Fruit fly (Drosophila melanogaster) whole organism, embryonic: ENCODE data around the gene Pdcd4.

ENCODE experiments used
- Ada2b ChIP-seq: fragments of 200-800 bp; sonication (Bioruptor generic); IDR thresholded peaks from 2 replicates; pipeline ENCODE4 v1.3.6; 2022; ENCODE audit warnings: missing biosample characterization, missing genetic modification characterization
- Adf1 ChIP-seq: fragments of 200-800 bp; sonication (Bioruptor generic); IDR thresholded peaks from 2 replicates; pipeline ENCODE4 v1.3.6; 2022; ENCODE audit warnings: missing biosample characterization, missing genetic modification characterization
- Antp ChIP-seq: fragments of 200-800 bp; sonication (Bioruptor generic); optimal IDR thresholded peaks from 3 replicates; lab custom pipeline; 2016; ENCODE audit warnings: missing biosample characterization, missing genetic modification characterization
- Atf-2 ChIP-seq: fragments of 200-800 bp; sonication (Bioruptor generic); optimal IDR thresholded peaks from 2 replicates; lab custom pipeline; 2016; ENCODE audit warnings: missing biosample characterization, missing genetic modification characterization
- Atf3 ChIP-seq: fragments of 200-800 bp; sonication (Bioruptor generic); optimal IDR thresholded peaks from 3 replicates; lab custom pipeline; 2016; ENCODE audit warnings: missing biosample characterization, missing genetic modification characterization
- CG10267 ChIP-seq: fragments of 200-800 bp; sonication (Bioruptor generic); optimal IDR thresholded peaks from 2 replicates; lab custom pipeline; 2018; ENCODE audit warnings: missing biosample characterization, mild to moderate bottlenecking, missing genetic modification characterization, moderate library complexity
- CG10462 ChIP-seq: fragments of 200-800 bp; sonication (Bioruptor generic); optimal IDR thresholded peaks from 2 replicates; lab custom pipeline; 2016; ENCODE audit warnings: missing biosample characterization, missing genetic modification characterization
- CG10979 ChIP-seq: fragments of 200-800 bp; sonication (Bioruptor generic); optimal IDR thresholded peaks from 2 replicates; lab custom pipeline; 2018; ENCODE audit warnings: missing biosample characterization, mild to moderate bottlenecking, missing genetic modification characterization, moderate library complexity
- CG11085 ChIP-seq: fragments of 200-800 bp; sonication (Bioruptor generic); IDR thresholded peaks from 2 replicates; pipeline ENCODE4 v1.3.6; 2022; ENCODE audit warnings: missing biosample characterization, missing genetic modification characterization
- CG11723 ChIP-seq: fragments of 200-800 bp; sonication (Bioruptor generic); optimal IDR thresholded peaks from 2 replicates; lab custom pipeline; 2017; ENCODE audit warnings: missing biosample characterization, mild to moderate bottlenecking, missing genetic modification characterization
- CG14014 ChIP-seq: fragments of 200-800 bp; sonication (Bioruptor generic); IDR thresholded peaks from 2 replicates; pipeline ENCODE4 v1.3.6; 2022; ENCODE audit warnings: missing biosample characterization, missing genetic modification characterization
- CG14860 ChIP-seq: fragments of 200-800 bp; sonication (Bioruptor generic); IDR thresholded peaks from 3 replicates; pipeline ENCODE4 v1.3.6; 2022; ENCODE audit warnings: missing biosample characterization, missing genetic modification characterization; ENCODE audit not compliant: partially characterized antibody
- CG17612 ChIP-seq: fragments of 200-800 bp; sonication (Bioruptor generic); IDR thresholded peaks from 2 replicates; pipeline ENCODE4 v1.3.6; 2022; ENCODE audit warnings: missing biosample characterization, missing genetic modification characterization
- CG4282 ChIP-seq: fragments of 200-800 bp; sonication (Bioruptor generic); optimal IDR thresholded peaks from 2 replicates; lab custom pipeline; 2016; ENCODE audit warnings: missing biosample characterization, missing genetic modification characterization
- CG4854 ChIP-seq: fragments of 200-800 bp; sonication (Bioruptor generic); optimal IDR thresholded peaks from 2 replicates; lab custom pipeline; 2016; ENCODE audit warnings: missing biosample characterization, missing genetic modification characterization, inconsistent platforms
- CG6175 ChIP-seq: fragments of 200-800 bp; sonication (Bioruptor generic); IDR thresholded peaks from 3 replicates; pipeline ENCODE4 v1.3.6; 2022; ENCODE audit warnings: missing biosample characterization, missing genetic modification characterization
- CG6683 ChIP-seq: fragments of 200-800 bp; sonication (Bioruptor generic); optimal IDR thresholded peaks from 2 replicates; lab custom pipeline; 2017; ENCODE audit warnings: missing biosample characterization, mild to moderate bottlenecking, missing genetic modification characterization, missing genetic modification reagents
- CG7271 ChIP-seq: fragments of 200-800 bp; sonication (Bioruptor generic); optimal IDR thresholded peaks from 2 replicates; lab custom pipeline; 2018; ENCODE audit warnings: missing biosample characterization, mild to moderate bottlenecking, missing genetic modification characterization, moderate library complexity
- CG7745 ChIP-seq: fragments of 200-800 bp; sonication (Bioruptor generic); optimal IDR thresholded peaks from 2 replicates; lab custom pipeline; 2018; ENCODE audit warnings: missing biosample characterization, mild to moderate bottlenecking, missing genetic modification characterization, moderate library complexity
- CG7839 ChIP-seq: fragments of 200-800 bp; sonication (Bioruptor generic); optimal IDR thresholded peaks from 3 replicates; lab custom pipeline; 2018; ENCODE audit warnings: missing biosample characterization, mild to moderate bottlenecking, missing genetic modification characterization, moderate library complexity
- CG7928 ChIP-seq: fragments of 200-800 bp; sonication (Bioruptor generic); optimal IDR thresholded peaks from 2 replicates; lab custom pipeline; 2017; ENCODE audit warnings: missing biosample characterization, mild to moderate bottlenecking, missing genetic modification characterization
- CG8388 ChIP-seq: fragments of 200-800 bp; sonication (Bioruptor generic); optimal IDR thresholded peaks from 2 replicates; lab custom pipeline; 2019; ENCODE audit warnings: missing biosample characterization, mild to moderate bottlenecking, missing genetic modification characterization, moderate library complexity
- Dad ChIP-seq: fragments of 200-800 bp; sonication (Bioruptor generic); optimal IDR thresholded peaks from 3 replicates; lab custom pipeline; 2016; ENCODE audit warnings: missing biosample characterization, missing genetic modification characterization
- Dfd ChIP-seq, 2 experiments: fragments of >200 bp; optimal IDR thresholded peaks; 2 replicates each; lab custom pipeline; 2017; ENCODE audit warnings: missing biosample characterization in 2 of 2, missing genetic modification characterization in 2 of 2
- Hey ChIP-seq: fragments of 200-800 bp; sonication (Bioruptor generic); optimal IDR thresholded peaks from 3 replicates; lab custom pipeline; 2018; ENCODE audit warnings: missing biosample characterization, mild to moderate bottlenecking, missing genetic modification characterization
- Lhr ChIP-seq: fragments of 200-800 bp; sonication (Bioruptor generic); optimal IDR thresholded peaks from 3 replicates; lab custom pipeline; 2017; ENCODE audit warnings: mild to moderate bottlenecking, missing biosample characterization, missing genetic modification reagents, missing genetic modification characterization
- MTF-1 ChIP-seq: fragments of 200-800 bp; sonication (Bioruptor generic); optimal IDR thresholded peaks from 2 replicates; lab custom pipeline; 2018; ENCODE audit warnings: missing biosample characterization, mild to moderate bottlenecking, missing genetic modification characterization, borderline replicate concordance
- Side ChIP-seq: fragments of 200-800 bp; sonication (Bioruptor generic); optimal IDR thresholded peaks from 2 replicates; lab custom pipeline; 2016; ENCODE audit warnings: missing biosample characterization, missing genetic modification characterization
- Sry-δ ChIP-seq: fragments of 200-800 bp; sonication (Bioruptor generic); optimal IDR thresholded peaks from 2 replicates; lab custom pipeline; 2016; ENCODE audit warnings: missing biosample characterization, missing genetic modification characterization
- Usf ChIP-seq: fragments of 200-800 bp; sonication (Bioruptor generic); optimal IDR thresholded peaks from 2 replicates; lab custom pipeline; 2017; ENCODE audit warnings: missing genotype, missing biosample characterization, missing genetic modification characterization
- cato ChIP-seq: fragments of 200-800 bp; sonication (Bioruptor generic); optimal IDR thresholded peaks from 2 replicates; lab custom pipeline; 2016; ENCODE audit warnings: missing biosample characterization, missing genetic modification characterization, borderline replicate concordance
- chinmo ChIP-seq: fragments of 200-800 bp; sonication (Bioruptor generic); IDR thresholded peaks from 4 replicates; pipeline ENCODE4 v1.3.6; 2022; ENCODE audit warnings: missing biosample characterization, missing genetic modification characterization; ENCODE audit not compliant: partially characterized antibody
- danr ChIP-seq: fragments of 200-800 bp; sonication (Bioruptor generic); IDR thresholded peaks from 2 replicates; pipeline ENCODE4 v1.3.6; 2022; ENCODE audit warnings: missing biosample characterization, missing genetic modification characterization
- eve ChIP-seq, 2 experiments: fragments of >200 bp; optimal IDR thresholded peaks; 2 replicates each; lab custom pipeline; 2017; ENCODE audit warnings: missing biosample characterization in 2 of 2, missing genetic modification characterization in 2 of 2
- ewg ChIP-seq: fragments of 200-800 bp; sonication (Bioruptor generic); optimal IDR thresholded peaks from 3 replicates; lab custom pipeline; 2017; ENCODE audit warnings: mild to moderate bottlenecking, missing biosample characterization, missing genetic modification reagents, missing genetic modification characterization
- gcm2 ChIP-seq: fragments of 200-800 bp; sonication (Bioruptor generic); optimal IDR thresholded peaks from 2 replicates; lab custom pipeline; 2016; ENCODE audit warnings: missing biosample characterization, missing genetic modification characterization
- hb ChIP-seq: fragments of 200-800 bp; sonication (Bioruptor generic); IDR thresholded peaks from 3 replicates; pipeline ENCODE4 v1.3.6; 2022; ENCODE audit warnings: missing biosample characterization, missing genetic modification characterization; ENCODE audit not compliant: partially characterized antibody
- hbn ChIP-seq: fragments of 200-800 bp; sonication (Bioruptor generic); IDR thresholded peaks from 2 replicates; pipeline ENCODE4 v1.3.6; 2022; ENCODE audit warnings: missing biosample characterization, missing genetic modification characterization; ENCODE audit not compliant: partially characterized antibody
- kni ChIP-seq: fragments of 200-800 bp; sonication (Bioruptor generic); optimal IDR thresholded peaks from 3 replicates; lab custom pipeline; 2017; ENCODE audit warnings: mild to moderate bottlenecking, missing biosample characterization, missing genetic modification reagents, missing genetic modification characterization
- lilli ChIP-seq: fragments of 200-800 bp; sonication (Bioruptor generic); optimal IDR thresholded peaks from 3 replicates; lab custom pipeline; 2016; ENCODE audit warnings: missing biosample characterization, missing genetic modification characterization
- lola ChIP-seq, 3 experiments: fragments of >200 bp in 2 of 3; fragments of 200-800 bp in 1 of 3; sonication (Bioruptor generic) in 1 of 3; optimal IDR thresholded peaks; 2 replicates each; lab custom pipeline; 2017 to 2019; ENCODE audit warnings: missing biosample characterization in 3 of 3, missing genetic modification characterization in 3 of 3, mild to moderate bottlenecking in 1 of 3, moderate library complexity in 1 of 3
- mam ChIP-seq: fragments of 200-800 bp; sonication (Bioruptor generic); optimal IDR thresholded peaks from 3 replicates; lab custom pipeline; 2016; ENCODE audit warnings: missing biosample characterization, missing genetic modification characterization
- pan ChIP-seq, 4 experiments: fragments of >200 bp in 3 of 4; fragments of 200-800 bp in 1 of 4; sonication (Bioruptor generic) in 1 of 4; optimal IDR thresholded peaks in 3 of 4; IDR thresholded peaks in 1 of 4; 2 replicates each; pipeline versions ENCODE4 v1.3.6 to Lab custom; 2017 to 2022; ENCODE audit warnings: missing biosample characterization in 2 of 4, missing genetic modification characterization in 2 of 4, mixed read lengths in 1 of 4
- pnt ChIP-seq: fragments of 200-800 bp; sonication (Bioruptor generic); optimal IDR thresholded peaks from 3 replicates; lab custom pipeline; 2016; ENCODE audit warnings: missing biosample characterization, missing genetic modification characterization
- psq ChIP-seq: fragments of 200-800 bp; sonication (Bioruptor generic); optimal IDR thresholded peaks from 2 replicates; lab custom pipeline; 2017; ENCODE audit warnings: missing biosample characterization, missing genetic modification characterization
- tup ChIP-seq: fragments of 200-800 bp; sonication (Bioruptor generic); optimal IDR thresholded peaks from 2 replicates; lab custom pipeline; 2016; ENCODE audit warnings: missing biosample characterization, mild to moderate bottlenecking, missing genetic modification characterization, moderate library complexity
- wor ChIP-seq: fragments of 200-800 bp; sonication (Bioruptor generic); IDR thresholded peaks from 2 replicates; pipeline ENCODE4 v1.3.6; 2022; ENCODE audit warnings: missing biosample characterization, missing genetic modification characterization

Gene Pdcd4

dm6 chrX:13783958-13784907 is 29.0 kb upstream of the Pdcd4 start (continued):
- TF ChIP-seq pan (optimal IDR thresholded peaks at IDR 0.05; lab: Kevin White, UChicago) (no peak), pan (GFP tag; optimal IDR thresholded peaks at IDR 0.05 in 1 of 2, IDR thresholded peaks at IDR 0.05 in 1 of 2) (peak in 1 of 2 experiments; percentile 34), Atf-2 (GFP tag; lab: Kevin White, UChicago) (no peak), hbn (GFP tag; lab: Robert Waterston, UW) (no peak), CG14860 (no peak), lilli (peak; percentile 49), CG10462 (GFP tag; lab: Kevin White, UChicago) (no peak), Dad (GFP tag; lab: Kevin White, UChicago) (no peak), Sry-δ (GFP tag; lab: Kevin White, UChicago) (no peak), cato (GFP tag; lab: Kevin White, UChicago) (peak; percentile 10), Antp (peak; percentile 11), Side (no peak), pnt (GFP tag; lab: Kevin White, UChicago) (peak; percentile 14), CG7271 (tag; lab: Kevin White, UChicago) (no peak), kni (GFP tag; lab: Kevin White, UChicago) (no peak), Atf3 (GFP tag; lab: Kevin White, UChicago) (no peak), chinmo (0 out of 4 replicates have a peak, but pooled peaks have one; percentile 18), Lhr (GFP tag; lab: Kevin White, UChicago) (peak; percentile 21), CG4854 (GFP tag; lab: Kevin White, UChicago) (no peak), CG4282 (GFP tag; lab: Kevin White, UChicago) (no peak), Dfd (GFP tag; optimal IDR thresholded peaks at IDR 0.05; lab: Kevin White, UChicago) (no peak), CG10267 (tag; lab: Kevin White, UChicago) (peak; percentile 27), CG6683 (GFP tag; lab: Kevin White, UChicago) (no peak), CG8388 (GFP tag; lab: Kevin White, UChicago) (peak; percentile 56), CG7928 (no peak), eve (GFP tag; optimal IDR thresholded peaks at IDR 0.05; lab: Kevin White, UChicago) (peak in 1 of 2 experiments; percentile 58), danr (GFP tag; lab: Robert Waterston, UW) (0 out of 2 replicates have a peak, but pooled peaks have one; percentile 19), Hey (no peak), Ada2b (GFP tag; lab: Robert Waterston, UW) (peak; percentile 29; the same call in 1 of the 2 replicates), CG17612 (GFP tag; lab: Robert Waterston, UW) (no peak), CG14014 (GFP tag; lab: Robert Waterston, UW) (no peak), CG11723 (GFP tag; lab: Kevin White, UChicago) (peak; percentile 10), psq (GFP tag; lab: Kevin White, UChicago) (peak; percentile 31), MTF-1 (no peak), Usf (GFP tag; lab: Kevin White, UChicago) (no peak), CG6175 (no peak), mam (GFP tag; lab: Kevin White, UChicago) (peak; percentile 23), wor (0 out of 2 replicates have a peak, but pooled peaks have one; percentile 30), hb (no peak), tup (peak; percentile 17), gcm2 (GFP tag; lab: Kevin White, UChicago) (peak; percentile 34), CG7745 (tag; lab: Kevin White, UChicago) (no peak), ewg (peak; percentile 41), CG7839 (tag; lab: Kevin White, UChicago) (peak; percentile 72), CG11085 (GFP tag; lab: Robert Waterston, UW) (no peak), lola (GFP tag; optimal IDR thresholded peaks at IDR 0.05; lab: Kevin White, UChicago) (peak in 1 of 3 experiments; percentile 56), Adf1 (GFP tag; lab: Robert Waterston, UW) (peak; percentile 94), CG10979 (tag; lab: Kevin White, UChicago) (peak; percentile 74)
